Fruit fly (Drosophila melanogaster) S2 (cell line): Measurements from ENCODE around the gene Utx.
A peak's percentile ranks its signal among the peaks of the same experiment; 100 is the strongest.

Source experiments
- CG8478 ChIP-seq: fragments of >200 bp; optimal IDR thresholded peaks from 2 replicates; lab custom pipeline; 2018
- CTCF ChIP-seq, 2 experiments: fragments of >200 bp; optimal IDR thresholded peaks; 2 replicates each; lab custom pipeline; 2018

Gene Utx

dm6 chr2L:10246785-10247190, 31.8 kb downstream of the Utx start, which contains the start of gene chico:
TSS of gene chico (minus strand) at chr2L:10247078.
- TF ChIP-seq CTCF (optimal IDR thresholded peaks at IDR 0.05; lab: Kevin White, UChicago) = peak; percentile 45 to 46
- TF ChIP-seq CG8478 = no peak

- TF ChIP-seq CG8478 (no peak), CTCF (optimal IDR thresholded peaks at IDR 0.05; lab: Kevin White, UChicago) (no peak)
Observed at dm6 chr2L:10238726-10239652, 39.6 kb downstream of the Utx start, which contains the start of gene me31B. TSS of gene me31B (plus strand) at chr2L:10239341.

- TF ChIP-seq CG8478 (no peak), CTCF (optimal IDR thresholded peaks at IDR 0.05; lab: Kevin White, UChicago) (no peak)
Observed at dm6 chr2L:10237725-10238446, 40.7 kb downstream of the Utx start, which contains the start of gene mthl15. TSS of gene mthl15 (minus strand) at chr2L:10238317.

- TF ChIP-seq CTCF (optimal IDR thresholded peaks at IDR 0.05; lab: Kevin White, UChicago) = no peak
Observed at dm6 chr2L:10232827-10233226, 45.8 kb downstream of the Utx start.

- TF ChIP-seq CTCF (optimal IDR thresholded peaks at IDR 0.05; lab: Kevin White, UChicago) = no peak
- TF ChIP-seq CG8478 = no peak
Observed at dm6 chr2L:10232152-10232816, 46.3 kb downstream of the Utx start, which contains the start of gene eEF1delta. TSS of gene eEF1delta (plus strand) at chr2L:10232507.

- TF ChIP-seq CG8478 (no peak), CTCF (optimal IDR thresholded peaks at IDR 0.05; lab: Kevin White, UChicago) (no peak)
Observed at dm6 chr2L:10231510-10231909, 47.1 kb downstream of the Utx start, which contains the start of gene ova. TSS of gene ova (minus strand) at chr2L:10231692.

dm6 chr2L:10231092-10231494, 47.5 kb downstream of the Utx start:
- TF ChIP-seq CTCF (optimal IDR thresholded peaks at IDR 0.05; lab: Kevin White, UChicago) (no peak), CG8478 (no peak)

dm6 chr2L:10230455-10230854, 48.2 kb downstream of the Utx start:
- no peak for TF ChIP-seq CG8478
- no peak for TF ChIP-seq CTCF (optimal IDR thresholded peaks at IDR 0.05; lab: Kevin White, UChicago)

- TF ChIP-seq CTCF (optimal IDR thresholded peaks at IDR 0.05; lab: Kevin White, UChicago) = no peak
Observed at dm6 chr2L:10226724-10227407, 51.7 kb downstream of the Utx start, which contains the start of gene CG5708. TSS of gene CG5708 (minus strand) at chr2L:10226808.

- TF ChIP-seq CTCF (optimal IDR thresholded peaks at IDR 0.05; lab: Kevin White, UChicago) (no peak), CG8478 (no peak)
Observed at dm6 chr2L:10226213-10226723, 52.3 kb downstream of the Utx start.

- TF ChIP-seq CTCF (optimal IDR thresholded peaks at IDR 0.05; lab: Kevin White, UChicago) = no peak
- no peak for TF ChIP-seq CG8478
Observed at dm6 chr2L:10222550-10223231, 55.9 kb downstream of the Utx start, which contains the start of gene Bcs1. TSS of gene Bcs1 (plus strand) at chr2L:10222657.
